Worm (Caenorhabditis elegans): ENCODE data around the gene idpb-5.
A peak's percentile ranks its signal among the peaks of the same experiment; 100 is the strongest.

Gene idpb-5

DNA sequence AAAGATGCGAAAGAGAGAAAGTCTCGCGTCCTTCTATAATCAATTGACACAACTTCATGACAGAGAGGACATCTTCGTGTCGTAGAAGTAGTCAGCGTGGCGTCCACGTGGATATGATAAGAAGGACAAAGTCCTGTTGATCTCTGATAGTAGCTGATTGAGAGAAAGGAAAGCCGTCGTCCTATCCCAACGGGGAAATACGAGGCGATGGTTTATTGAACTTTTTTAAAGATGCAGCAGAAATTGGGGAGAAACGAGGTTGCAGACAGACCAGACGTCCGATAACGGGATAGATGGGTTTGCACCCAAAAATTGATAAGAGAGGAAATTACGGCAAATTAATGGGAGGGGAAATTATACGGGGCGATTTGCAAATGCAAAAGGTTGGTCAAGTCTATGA, 36.8 kb upstream of the idpb-5 start (continued):
- TF ChIP-seq ztf-11 (tag; optimal IDR thresholded peaks at IDR 0.05): no peak
- no peak for TF ChIP-seq elt-3 (tag; optimal IDR thresholded peaks at IDR 0.05)
- no peak for TF ChIP-seq unc-55 (GFP tag; optimal IDR thresholded peaks at IDR 0.05)
- TF ChIP-seq nhr-25 (tag; optimal IDR thresholded peaks at IDR 0.05): peak; percentile 96
- no peak for TF ChIP-seq nhr-10 (tag; optimal IDR thresholded peaks at IDR 0.05)
- no peak for TF ChIP-seq elt-1 (tag; optimal IDR thresholded peaks at IDR 0.05)
- peak; percentile 31 for TF ChIP-seq nhr-129 (tag; optimal IDR thresholded peaks at IDR 0.05)
- TF ChIP-seq C34F6.9 (tag; optimal IDR thresholded peaks at IDR 0.05): no peak
- peak; percentile 99 for TF ChIP-seq nhr-21 (tag; optimal IDR thresholded peaks at IDR 0.05)
- peak; percentile 79 for TF ChIP-seq F13H6.1 (tag; optimal IDR thresholded peaks at IDR 0.05)
- TF ChIP-seq mdl-1 (tag; optimal IDR thresholded peaks at IDR 0.05): peak; percentile 79 to 89
- TF ChIP-seq ztf-4 (tag; optimal IDR thresholded peaks at IDR 0.05): no peak
- no peak for TF ChIP-seq ceh-16 (tag; optimal IDR thresholded peaks at IDR 0.05)
- TF ChIP-seq skn-1 (tag; optimal IDR thresholded peaks at IDR 0.05): no peak
- TF ChIP-seq nhr-77 (tag; optimal IDR thresholded peaks at IDR 0.05): no peak
- no peak for TF ChIP-seq nhr-237 (tag; optimal IDR thresholded peaks at IDR 0.05)
- TF ChIP-seq R02D3.7 (tag; optimal IDR thresholded peaks at IDR 0.05): no peak
- no peak for TF ChIP-seq dmd-4 (tag; optimal IDR thresholded peaks at IDR 0.05)
- peak; percentile 71 for TF ChIP-seq sem-4 (tag; optimal IDR thresholded peaks at IDR 0.05)
- TF ChIP-seq egl-27 (tag; optimal IDR thresholded peaks at IDR 0.05): peak; percentile 91
- TF ChIP-seq fos-1 (tag; optimal IDR thresholded peaks at IDR 0.05): peak; percentile 61
- no peak for TF ChIP-seq mab-5 (tag; optimal IDR thresholded peaks at IDR 0.05)
- TF ChIP-seq lin-39 (tag; optimal IDR thresholded peaks at IDR 0.05): no peak
- TF ChIP-seq ceh-82 (tag; optimal IDR thresholded peaks at IDR 0.05): no peak
- TF ChIP-seq ztf-1 (GFP tag; conservative IDR thresholded peaks at IDR 0.05): no peak

DNA sequence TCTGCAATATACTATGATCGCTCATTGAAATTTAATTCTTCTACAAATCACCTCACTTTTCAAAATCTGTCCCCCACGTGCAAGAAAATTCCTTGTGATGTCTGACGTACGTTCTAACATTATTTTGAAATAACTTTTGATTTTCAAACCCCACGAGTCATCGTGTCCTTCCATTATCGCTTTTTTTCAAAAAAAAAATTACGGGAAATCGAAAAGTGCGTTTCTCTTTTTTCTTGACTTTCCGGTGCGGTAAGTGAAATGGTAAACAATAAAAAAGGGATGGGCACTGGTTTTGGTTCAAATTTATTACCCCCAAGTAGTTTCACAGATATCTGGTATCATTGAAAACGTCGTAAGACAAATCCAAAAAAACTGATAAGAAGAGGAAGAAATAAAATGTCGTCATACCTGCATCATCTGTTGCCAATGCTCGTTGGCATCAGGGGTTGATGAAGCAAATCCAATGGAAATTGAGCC, 35.8 kb upstream of the idpb-5 start:
- peak; percentile 88 for TF ChIP-seq sma-9 (GFP tag; optimal IDR thresholded peaks at IDR 0.05)
- no peak for TF ChIP-seq sma-9 (tag; optimal IDR thresholded peaks at IDR 0.05)
- no peak for TF ChIP-seq sem-4 (tag; optimal IDR thresholded peaks at IDR 0.05)
- no peak for TF ChIP-seq alr-1 (tag; optimal IDR thresholded peaks at IDR 0.05)
- no peak for TF ChIP-seq lin-11 (tag; optimal IDR thresholded peaks at IDR 0.05)
- TF ChIP-seq nhr-129 (tag; optimal IDR thresholded peaks at IDR 0.05): peak; percentile 68
- TF ChIP-seq blmp-1 (tag; optimal IDR thresholded peaks at IDR 0.05; ENCODE audit: insufficient read depth): peak; percentile 72
- no peak for TF ChIP-seq nhr-237 (tag; optimal IDR thresholded peaks at IDR 0.05)
- no peak for TF ChIP-seq nhr-77 (tag; optimal IDR thresholded peaks at IDR 0.05)
- TF ChIP-seq unc-55 (GFP tag; optimal IDR thresholded peaks at IDR 0.05): no peak
- TF ChIP-seq nhr-25 (tag; optimal IDR thresholded peaks at IDR 0.05): peak; percentile 45
- peak in 1 of 2 experiments; percentile 14 for TF ChIP-seq lsy-2 (tag; optimal IDR thresholded peaks at IDR 0.05)
- TF ChIP-seq sma-3 (GFP tag; optimal IDR thresholded peaks at IDR 0.05): peak; percentile 63

DNA sequence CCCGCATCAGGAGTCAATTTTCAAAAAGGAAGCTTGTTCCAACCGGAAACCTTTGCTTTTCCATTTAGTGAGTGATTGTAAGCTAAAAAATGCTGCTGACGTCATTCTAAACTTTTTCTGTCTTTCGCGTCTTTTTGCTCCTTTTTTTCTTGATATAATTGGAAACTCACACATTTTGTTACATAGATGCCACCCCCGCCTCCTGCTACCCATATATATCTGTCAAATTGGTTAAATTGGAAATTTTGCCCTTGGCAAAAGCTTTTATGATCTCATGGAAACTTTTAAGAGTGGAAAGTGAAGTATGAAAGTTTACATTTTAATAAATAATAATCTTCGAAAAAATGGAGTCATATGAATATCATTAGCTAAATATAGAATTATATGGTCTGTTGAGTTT, 29.4 kb upstream of the idpb-5 start:
- peak; percentile 18 for TF ChIP-seq crh-2 (tag; optimal IDR thresholded peaks at IDR 0.05)
- TF ChIP-seq sem-4 (tag; optimal IDR thresholded peaks at IDR 0.05): no peak
- no peak for TF ChIP-seq Y55F3AM.14 (GFP tag; optimal IDR thresholded peaks at IDR 0.05)
- TF ChIP-seq elt-1 (tag; optimal IDR thresholded peaks at IDR 0.05): no peak
- no peak for TF ChIP-seq nhr-23 (tag; optimal IDR thresholded peaks at IDR 0.05)
- no peak for TF ChIP-seq ceh-82 (tag; optimal IDR thresholded peaks at IDR 0.05)
- TF ChIP-seq unc-55 (GFP tag; optimal IDR thresholded peaks at IDR 0.05): no peak
- TF ChIP-seq ztf-11 (tag; optimal IDR thresholded peaks at IDR 0.05): no peak
- TF ChIP-seq skn-1 (tag; optimal IDR thresholded peaks at IDR 0.05): no peak
- no peak for TF ChIP-seq nhr-21 (tag; optimal IDR thresholded peaks at IDR 0.05)
- TF ChIP-seq C34F6.9 (tag; optimal IDR thresholded peaks at IDR 0.05): peak; percentile 3
- TF ChIP-seq mdl-1 (tag; optimal IDR thresholded peaks at IDR 0.05): no peak

DNA sequence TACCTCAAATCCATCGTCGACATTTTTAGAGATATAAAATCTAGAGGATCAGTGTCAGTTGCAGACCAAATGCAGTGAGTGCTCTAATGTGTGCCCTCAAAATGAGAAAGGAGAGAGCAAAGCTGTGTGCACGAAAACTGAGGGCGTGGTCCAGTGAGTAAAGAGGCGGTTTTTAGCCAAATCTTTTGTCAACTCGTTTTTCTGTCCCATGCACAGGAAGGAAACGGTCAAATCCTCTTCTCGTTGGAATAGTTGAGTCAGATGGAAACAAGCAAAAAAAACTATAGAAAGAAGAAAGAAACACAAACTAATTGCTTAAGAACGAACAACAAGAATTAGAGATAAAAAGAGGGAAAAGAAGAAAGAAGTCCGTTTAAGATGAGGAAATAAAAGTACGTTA, 27.4 kb upstream of the idpb-5 start, which contains the start of gene D2023.3:
TSS of gene D2023.3 (minus strand) at position 101 of the 400 bp plus-strand sequence.
- TF ChIP-seq sma-9 (GFP tag; optimal IDR thresholded peaks at IDR 0.05) (no peak), sma-9 (tag; optimal IDR thresholded peaks at IDR 0.05) (no peak), fos-1 (tag; optimal IDR thresholded peaks at IDR 0.05) (no peak), lin-39 (tag; optimal IDR thresholded peaks at IDR 0.05) (no peak), nhr-237 (tag; optimal IDR thresholded peaks at IDR 0.05) (no peak), mdl-1 (tag; optimal IDR thresholded peaks at IDR 0.05) (no peak), nhr-11 (tag; optimal IDR thresholded peaks at IDR 0.05) (no peak), mbf-1 (tag; optimal IDR thresholded peaks at IDR 0.05) (no peak), skn-1 (tag; optimal IDR thresholded peaks at IDR 0.05) (no peak), ZK546.5 (tag; optimal IDR thresholded peaks at IDR 0.05) (no peak), gmeb-1 (tag; optimal IDR thresholded peaks at IDR 0.05) (no peak), dmd-4 (tag; optimal IDR thresholded peaks at IDR 0.05) (no peak)
